Fruit fly (Drosophila melanogaster): ENCODE measurements around the gene out.

- no peak for TF ChIP-seq pan (optimal IDR thresholded peaks at IDR 0.05)
- no peak for TF ChIP-seq usp (GFP tag; optimal IDR thresholded peaks at IDR 0.05)
- TF ChIP-seq psq (optimal IDR thresholded peaks at IDR 0.05) = no peak
These were observed 4.0 kb upstream of the out start for dm6 chrX:19325729-19326473.
